Worm (Caenorhabditis elegans): Measurements from ENCODE around the gene C23G10.2.

Gene C23G10.2

ce11 chrIII:6258262-6258661, 50.4 kb downstream of the C23G10.2 start, which contains the start of gene srg-1:
srg-1 (minus strand) TSS chrIII:6258362.
- TF ChIP-seq unc-42 (tag; optimal IDR thresholded peaks at IDR 0.05) (no peak), C38D4.7 (GFP tag; optimal IDR thresholded peaks at IDR 0.05) (no peak), tbx-2 (tag; optimal IDR thresholded peaks at IDR 0.05) (no peak), K09A11.1 (tag; optimal IDR thresholded peaks at IDR 0.05; ENCODE audit: insufficient read depth) (no peak), nfya-1 (tag; optimal IDR thresholded peaks at IDR 0.05) (no peak), eyg-1 (tag; optimal IDR thresholded peaks at IDR 0.05) (no peak), hlh-15 (tag; optimal IDR thresholded peaks at IDR 0.05) (no peak), hlh-30 (tag; optimal IDR thresholded peaks at IDR 0.05; ENCODE audit: insufficient read depth) (no peak), che-1 (tag; optimal IDR thresholded peaks at IDR 0.05) (no peak), ceh-24 (tag; optimal IDR thresholded peaks at IDR 0.05) (no peak), ama-1 (optimal IDR thresholded peaks at IDR 0.05) (no peak), ceh-34 (tag; optimal IDR thresholded peaks at IDR 0.05) (no peak), pat-9 (tag; optimal IDR thresholded peaks at IDR 0.05) (no peak), ahr-1 (tag; optimal IDR thresholded peaks at IDR 0.05) (no peak), unc-55 (GFP tag; optimal IDR thresholded peaks at IDR 0.05) (no peak), zip-5 (tag; optimal IDR thresholded peaks at IDR 0.05) (no peak)

Data from whole organism, late embryonic.